Worm (Caenorhabditis elegans): ENCODE data around the gene F59B2.9.
A peak's percentile ranks its signal among the peaks of the same experiment; 100 is the strongest.
"Not testable (repeated sequence)": the region's sequence is repeated elsewhere in the genome, so short reads cannot be mapped to it uniquely, and the experiment has no call there.

F59B2.9 gene

DNA sequence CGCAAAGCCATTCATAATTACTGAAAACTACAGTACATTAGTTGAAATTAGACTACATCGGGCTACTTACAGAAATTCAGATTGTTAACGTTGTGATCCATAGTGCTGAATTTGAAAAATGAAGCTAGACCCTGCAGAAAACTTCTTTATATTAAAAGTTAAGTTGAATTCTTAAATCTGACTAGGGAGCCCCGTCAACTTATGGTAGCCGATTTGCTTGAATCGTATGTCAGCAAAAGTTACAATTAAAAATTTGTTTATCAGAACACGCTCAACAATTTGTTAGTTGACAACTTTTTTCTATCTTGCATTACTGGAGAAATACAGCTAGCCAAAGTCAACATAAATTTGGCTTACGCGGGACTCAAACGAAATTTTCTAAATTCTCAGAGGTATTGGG is 10.3 kb upstream of the F59B2.9 start, which contains the start of gene F59B2.14:
TSS of gene F59B2.14 (minus strand) at position 101 of the 400 bp plus-strand sequence.
- TF ChIP-seq ceh-24 (tag; optimal IDR thresholded peaks at IDR 0.05) (no peak), ref-2 (tag; optimal IDR thresholded peaks at IDR 0.05) (no peak), K02D7.2 (tag; optimal IDR thresholded peaks at IDR 0.05) (no peak), ceh-14 (tag; optimal IDR thresholded peaks at IDR 0.05) (no peak), rnt-1 (tag; optimal IDR thresholded peaks at IDR 0.05) (no peak), mec-3 (tag; optimal IDR thresholded peaks at IDR 0.05; ENCODE audit: borderline replicate concordance) (no peak), ama-1 (optimal IDR thresholded peaks at IDR 0.05) (no peak), pat-9 (tag; optimal IDR thresholded peaks at IDR 0.05) (no peak)

DNA sequence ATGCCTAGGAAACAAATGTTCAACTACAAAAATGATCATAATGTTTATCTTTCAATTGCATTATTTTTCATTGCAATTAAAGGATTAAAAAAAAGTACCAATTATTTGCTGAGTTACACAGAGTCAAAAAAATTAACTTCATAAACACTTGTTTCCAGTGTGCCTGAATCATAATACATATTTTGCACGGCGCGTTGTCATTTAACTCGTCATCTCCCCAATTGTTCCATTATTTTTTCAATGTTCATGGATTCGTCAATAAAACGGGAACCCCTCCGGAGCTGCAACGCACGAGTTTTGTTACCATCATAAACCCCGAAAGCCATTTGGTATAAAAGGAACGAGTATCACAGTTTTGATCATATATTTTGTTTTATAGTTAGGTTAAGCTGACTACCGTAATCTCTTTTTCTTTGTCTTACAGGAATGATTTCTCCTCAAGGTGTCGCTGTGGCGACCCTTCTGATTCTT is 5.0 kb upstream of the F59B2.9 start, which contains the start of gene F59B2.12:
TSS of gene F59B2.12 (plus strand) at position 421 of the 471 bp plus-strand sequence.
- TF ChIP-seq ceh-48 (tag; optimal IDR thresholded peaks at IDR 0.05) (no peak), hlh-8 (tag; optimal IDR thresholded peaks at IDR 0.05) (no peak), nfya-1 (tag; optimal IDR thresholded peaks at IDR 0.05) (no peak)

DNA sequence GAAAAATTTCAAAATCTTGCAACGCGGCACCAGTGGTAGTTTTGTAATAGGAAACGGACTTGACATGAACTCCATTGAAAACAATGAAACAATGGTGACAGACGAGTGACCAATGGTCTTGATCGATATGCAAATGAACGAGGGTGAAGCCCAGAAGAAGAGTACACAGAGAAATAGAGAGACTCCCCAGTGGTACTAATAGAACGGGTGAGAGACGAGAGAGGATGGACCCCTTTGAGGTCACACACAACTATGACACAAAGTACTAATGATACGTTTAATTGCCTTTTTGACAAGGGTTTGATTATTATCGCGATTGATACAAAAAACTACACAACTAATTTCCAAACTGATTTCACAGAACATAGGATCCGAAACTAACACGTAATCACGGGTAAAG is 2.2 kb downstream of the F59B2.9 start, which contains the start of gene F59B2.8:
TSS of gene F59B2.8 (minus strand) at position 151 of the 400 bp plus-strand sequence.
- TF ChIP-seq pax-1 (tag; optimal IDR thresholded peaks at IDR 0.05): no peak
- TF ChIP-seq ceh-24 (tag; optimal IDR thresholded peaks at IDR 0.05): no peak
- TF ChIP-seq K09A11.1 (tag; optimal IDR thresholded peaks at IDR 0.05; ENCODE audit: insufficient read depth): no peak
- TF ChIP-seq unc-55 (GFP tag; optimal IDR thresholded peaks at IDR 0.05): peak; percentile 59
- TF ChIP-seq elt-2 (tag; optimal IDR thresholded peaks at IDR 0.05): no peak
- TF ChIP-seq nfya-1 (tag; optimal IDR thresholded peaks at IDR 0.05): peak; percentile 27
- no peak for TF ChIP-seq eyg-1 (tag; optimal IDR thresholded peaks at IDR 0.05)
- TF ChIP-seq unc-86 (tag; optimal IDR thresholded peaks at IDR 0.05): no peak
- TF ChIP-seq ceh-31 (tag; optimal IDR thresholded peaks at IDR 0.05): peak; percentile 39

ce11 chrIII:9007183-9007582 is 5.0 kb downstream of the F59B2.9 start:
- TF ChIP-seq tbx-2 (tag; optimal IDR thresholded peaks at IDR 0.05) (peak; percentile 46), pat-9 (tag; optimal IDR thresholded peaks at IDR 0.05) (no peak), elt-2 (tag; optimal IDR thresholded peaks at IDR 0.05) (peak; percentile 39), ref-2 (tag; optimal IDR thresholded peaks at IDR 0.05) (peak; percentile 15), ama-1 (optimal IDR thresholded peaks at IDR 0.05) (no peak), T23F11.4 (GFP tag; optimal IDR thresholded peaks at IDR 0.05) (peak; percentile 28), ceh-2 (tag; optimal IDR thresholded peaks at IDR 0.05) (no peak), ceh-14 (tag; optimal IDR thresholded peaks at IDR 0.05) (no peak), C08G9.2 (tag; optimal IDR thresholded peaks at IDR 0.05) (no peak), odd-2 (tag; optimal IDR thresholded peaks at IDR 0.05) (no peak), pqm-1 (tag; optimal IDR thresholded peaks at IDR 0.05) (no peak), lim-6 (tag; optimal IDR thresholded peaks at IDR 0.05) (no peak), ceh-45 (GFP tag; IDR thresholded peaks at IDR 0.05) (no peak), syd-9 (tag; optimal IDR thresholded peaks at IDR 0.05) (peak; percentile 87), dve-1 (tag; optimal IDR thresholded peaks at IDR 0.05) (peak; percentile 8), unc-55 (GFP tag; optimal IDR thresholded peaks at IDR 0.05) (peak; percentile 85), ceh-18 (tag; optimal IDR thresholded peaks at IDR 0.05) (peak; percentile 25)

- not testable (repeated sequence) for TF ChIP-seq dmd-4 (tag; optimal IDR thresholded peaks at IDR 0.05; ENCODE audit: borderline replicate concordance); eyg-1 (tag; optimal IDR thresholded peaks at IDR 0.05); hlh-30 (tag; optimal IDR thresholded peaks at IDR 0.05; ENCODE audit: insufficient read depth)
Measured at ce11 chrIII:9005905-9006372, 6.3 kb downstream of the F59B2.9 start, which contains the start of gene rab-6.1. TSS of gene rab-6.1 (minus strand) at chrIII:9005955.

DNA sequence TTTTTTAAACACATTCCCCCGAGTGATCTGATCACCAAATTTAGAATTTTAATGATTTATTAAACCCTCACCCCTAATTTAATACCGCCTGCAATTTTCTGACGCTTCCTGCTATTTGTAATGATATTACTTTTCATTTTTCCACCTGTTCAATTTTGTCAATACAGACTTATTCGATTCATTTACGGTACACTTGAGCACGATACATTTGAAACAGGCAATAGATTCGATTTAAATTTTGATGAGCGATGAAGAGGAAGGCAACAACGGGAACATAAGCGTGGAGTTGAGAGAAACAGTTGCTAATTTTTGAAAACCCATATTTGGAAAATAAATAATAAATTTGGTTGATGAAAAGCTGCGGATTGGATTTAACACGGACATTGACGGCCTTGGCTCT is 7.6 kb downstream of the F59B2.9 start:
- no peak for TF ChIP-seq ceh-19 (GFP tag; optimal IDR thresholded peaks at IDR 0.05)
- no peak for TF ChIP-seq ceh-18 (tag; optimal IDR thresholded peaks at IDR 0.05)
- TF ChIP-seq ceh-9 (tag; optimal IDR thresholded peaks at IDR 0.05): no peak
- TF ChIP-seq unc-86 (tag; optimal IDR thresholded peaks at IDR 0.05): no peak
- no peak for TF ChIP-seq hlh-30 (tag; optimal IDR thresholded peaks at IDR 0.05; ENCODE audit: insufficient read depth)
- TF ChIP-seq pat-9 (tag; optimal IDR thresholded peaks at IDR 0.05): no peak
- no peak for TF ChIP-seq che-1 (tag; optimal IDR thresholded peaks at IDR 0.05)
- TF ChIP-seq fkh-10 (GFP tag; optimal IDR thresholded peaks at IDR 0.05): no peak
- TF ChIP-seq Y22D7AL.16 (tag; optimal IDR thresholded peaks at IDR 0.05): no peak
- no peak for TF ChIP-seq F13H6.1 (tag; optimal IDR thresholded peaks at IDR 0.05)
